ENCODE assay signal across 3 worm cellular contexts in the genomic region with DNA sequence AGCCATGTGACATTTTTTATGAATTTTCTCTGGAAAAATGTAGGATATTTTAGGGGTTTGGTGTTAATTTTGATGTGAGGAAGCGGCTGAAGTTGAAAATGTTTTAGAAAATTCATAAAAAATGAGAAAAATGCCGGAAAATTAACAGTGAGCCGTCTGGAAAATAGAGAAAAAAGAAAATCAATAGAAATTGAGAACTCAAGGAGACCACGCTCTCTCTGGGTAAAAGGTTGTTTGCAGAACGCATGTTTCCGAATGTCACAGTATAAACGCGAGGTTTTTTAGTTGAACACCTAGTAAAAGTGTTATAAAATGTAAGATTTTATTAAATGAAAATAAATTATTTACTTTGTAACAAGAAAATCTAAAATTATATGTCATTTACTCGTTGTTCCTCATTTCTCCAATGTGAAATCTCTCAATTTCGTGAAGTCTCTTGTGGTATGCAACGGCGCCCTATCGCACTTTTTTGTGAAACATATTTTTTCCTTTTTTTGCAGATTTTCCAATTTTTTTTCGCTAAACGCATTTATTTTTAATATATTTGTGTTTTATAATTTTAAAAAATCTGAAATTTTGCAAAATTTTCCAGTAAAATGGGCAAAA.
TF ChIP-seq lines count a peak whose summit lies in the region.

A gene (minus strand): TSS at position 29 of the 606 bp plus-strand sequence.
A gene (plus strand): TSS at position 593 of the 606 bp plus-strand sequence.

TF ChIP-seq in whole organism, L1 larva, 84 proteins besides CTCF, POLR2A, EP300 and RAD21 (continued from another document and continues in another):
- TF ChIP-seq nhr-19 (GFP tag; conservative IDR thresholded peaks at IDR 0.05; lab: Robert Waterston, UW), result peak; percentile 58
- TF ChIP-seq pax-3 (tag; optimal IDR thresholded peaks at IDR 0.05; lab: Kevin White, UChicago), result peak; percentile 92
- no peak for TF ChIP-seq vab-15 (tag; optimal IDR thresholded peaks at IDR 0.05; lab: Kevin White, UChicago)
- no peak for TF ChIP-seq mef-2 (tag; optimal IDR thresholded peaks at IDR 0.05; lab: Kevin White, UChicago)
- peak; percentile 48 for TF ChIP-seq snpc-4 (tag; optimal IDR thresholded peaks at IDR 0.05; lab: Kevin White, UChicago)
- TF ChIP-seq C04F5.9 (tag; optimal IDR thresholded peaks at IDR 0.05; lab: Kevin White, UChicago), result peak; percentile 56
- no peak for TF ChIP-seq ztf-4 (tag; optimal IDR thresholded peaks at IDR 0.05; lab: Kevin White, UChicago)
- TF ChIP-seq nhr-85 (tag; lab: Kevin White, UChicago), result peak; percentile 86
- TF ChIP-seq egl-27 (tag; optimal IDR thresholded peaks at IDR 0.05; lab: Kevin White, UChicago), result no peak
- TF ChIP-seq ceh-63 (GFP tag; optimal IDR thresholded peaks at IDR 0.05; lab: Kevin White, UChicago), result peak; percentile 40
- peak; percentile 43 for TF ChIP-seq sox-4 (tag; optimal IDR thresholded peaks at IDR 0.05; lab: Kevin White, UChicago)
- peak; percentile 59 to 62 for TF ChIP-seq efl-1 (optimal IDR thresholded peaks at IDR 0.05; lab: Kevin White, UChicago)
- TF ChIP-seq efl-1 (GFP tag; optimal IDR thresholded peaks at IDR 0.05 in 1 of 2; lab: Kevin White, UChicago), result peak; percentile 64 to 91
- peak; percentile 61 to 83 for TF ChIP-seq lsy-2 (tag; optimal IDR thresholded peaks at IDR 0.05; lab: Kevin White, UChicago)
- TF ChIP-seq nhr-71 (tag; optimal IDR thresholded peaks at IDR 0.05; lab: Kevin White, UChicago), result peak; percentile 87
- no peak for TF ChIP-seq pqm-1 (tag; optimal IDR thresholded peaks at IDR 0.05; lab: Kevin White, UChicago)
- no peak for TF ChIP-seq lir-3 (tag; optimal IDR thresholded peaks at IDR 0.05; lab: Kevin White, UChicago; ENCODE audit: poor library complexity)
- TF ChIP-seq C34B4.2 (tag; optimal IDR thresholded peaks at IDR 0.05; lab: Kevin White, UChicago), result no peak
- no peak for TF ChIP-seq mdl-1 (tag; optimal IDR thresholded peaks at IDR 0.05; lab: Kevin White, UChicago)
- no peak for TF ChIP-seq elt-3 (tag; optimal IDR thresholded peaks at IDR 0.05; lab: Kevin White, UChicago)
- TF ChIP-seq fos-1 (tag; optimal IDR thresholded peaks at IDR 0.05; lab: Kevin White, UChicago), result peak; percentile 55
- peak; percentile 4 for TF ChIP-seq lin-39 (tag; optimal IDR thresholded peaks at IDR 0.05; lab: Kevin White, UChicago)
- TF ChIP-seq nhr-11 (tag; optimal IDR thresholded peaks at IDR 0.05; lab: Kevin White, UChicago), result no peak
- peak; percentile 65 for TF ChIP-seq nhr-20 (tag; optimal IDR thresholded peaks at IDR 0.05; lab: Kevin White, UChicago)
- TF ChIP-seq tlp-1 (tag; optimal IDR thresholded peaks at IDR 0.05; lab: Kevin White, UChicago), result no peak
- TF ChIP-seq irx-1 (tag; optimal IDR thresholded peaks at IDR 0.05; lab: Kevin White, UChicago), result peak; percentile 77
- no peak for TF ChIP-seq hpl-2 (GFP tag; optimal IDR thresholded peaks at IDR 0.05; lab: Kevin White, UChicago)
- no peak for TF ChIP-seq nhr-76 (tag; optimal IDR thresholded peaks at IDR 0.05; lab: Kevin White, UChicago)
- peak; percentile 19 for TF ChIP-seq lin-13 (GFP tag; optimal IDR thresholded peaks at IDR 0.05; lab: Kevin White, UChicago)
- peak; percentile 34 for TF ChIP-seq zag-1 (tag; optimal IDR thresholded peaks at IDR 0.05; lab: Kevin White, UChicago)
- peak; percentile 41 for TF ChIP-seq fkh-4 (tag; optimal IDR thresholded peaks at IDR 0.05; lab: Kevin White, UChicago; ENCODE audit: borderline replicate concordance)
- no peak for TF ChIP-seq unc-62 (GFP tag; optimal IDR thresholded peaks at IDR 0.05; lab: Kevin White, UChicago)
- TF ChIP-seq mab-9 (GFP tag; IDR thresholded peaks at IDR 0.05; lab: Robert Waterston, UW), result peak; percentile 41; the same call in 1 of the 2 replicates
- no peak for TF ChIP-seq nhr-28 (tag; optimal IDR thresholded peaks at IDR 0.05; lab: Kevin White, UChicago)
- no peak for TF ChIP-seq sptf-1 (tag; optimal IDR thresholded peaks at IDR 0.05; lab: Kevin White, UChicago)
- peak; percentile 69 for TF ChIP-seq nhr-237 (tag; optimal IDR thresholded peaks at IDR 0.05; lab: Kevin White, UChicago)
- TF ChIP-seq fkh-10 (GFP tag; optimal IDR thresholded peaks at IDR 0.05; lab: Kevin White, UChicago), result peak; percentile 24
- TF ChIP-seq skn-1 (tag; optimal IDR thresholded peaks at IDR 0.05; lab: Kevin White, UChicago), result peak; percentile 27
- TF ChIP-seq aha-1 (tag; optimal IDR thresholded peaks at IDR 0.05; lab: Kevin White, UChicago), result no peak
- TF ChIP-seq alr-1 (tag; optimal IDR thresholded peaks at IDR 0.05; lab: Kevin White, UChicago; ENCODE audit: borderline replicate concordance), result no peak
- TF ChIP-seq unc-98 (GFP tag; IDR thresholded peaks at IDR 0.05; lab: Robert Waterston, UW), result peak; percentile 80
- peak; percentile 44 for TF ChIP-seq unc-130 (tag; optimal IDR thresholded peaks at IDR 0.05; lab: Kevin White, UChicago)

TF ChIP-seq in whole organism, L3 larva, 47 proteins besides CTCF, POLR2A, EP300 and RAD21 (continued from another document):
- TF ChIP-seq nhr-23 (tag; optimal IDR thresholded peaks at IDR 0.05; lab: Kevin White, UChicago) (peak; percentile 38), R02D3.7 (tag; optimal IDR thresholded peaks at IDR 0.05; lab: Kevin White, UChicago) (peak; percentile 18)
TF ChIP-seq in whole organism, L3 larva: peak in this region for 12.

TF ChIP-seq in whole organism, young adult, 124 proteins besides CTCF, POLR2A, EP300 and RAD21 (continued from another document):
- TF ChIP-seq attf-6 (GFP tag; IDR thresholded peaks at IDR 0.05; lab: Robert Waterston, UW), result no peak
- peak; percentile 41; the same call in 1 of the 2 replicates for TF ChIP-seq cebp-1 (GFP tag; IDR thresholded peaks at IDR 0.05; lab: Robert Waterston, UW)
- TF ChIP-seq cebp-1 (tag; optimal IDR thresholded peaks at IDR 0.05; lab: Kevin White, UChicago), result peak; percentile 62
- no peak for TF ChIP-seq Y53F4B.3 (GFP tag; IDR thresholded peaks at IDR 0.05; lab: Robert Waterston, UW)
- peak; percentile 9 for TF ChIP-seq die-1 (tag; optimal IDR thresholded peaks at IDR 0.05; lab: Kevin White, UChicago)
- no peak for TF ChIP-seq ceh-58 (GFP tag; IDR thresholded peaks at IDR 0.05; lab: Robert Waterston, UW)
- TF ChIP-seq xnd-1 (tag; optimal IDR thresholded peaks at IDR 0.05; lab: Kevin White, UChicago), result no peak
- no peak for TF ChIP-seq pha-4 (tag; optimal IDR thresholded peaks at IDR 0.05; lab: Kevin White, UChicago)
- TF ChIP-seq dox-1 (GFP tag; IDR thresholded peaks at IDR 0.05; lab: Robert Waterston, UW), result peak; percentile 59
- TF ChIP-seq ztf-26 (tag; optimal IDR thresholded peaks at IDR 0.05; lab: Kevin White, UChicago), result no peak
- TF ChIP-seq madf-3 (GFP tag; IDR thresholded peaks at IDR 0.05; lab: Robert Waterston, UW), result no peak
- TF ChIP-seq mxl-1 (tag; optimal IDR thresholded peaks at IDR 0.05; lab: Kevin White, UChicago), result no peak
- peak; percentile 54 for TF ChIP-seq D2030.7 (GFP tag; IDR thresholded peaks at IDR 0.05; lab: Robert Waterston, UW)
- no peak for TF ChIP-seq B0035.1 (tag; optimal IDR thresholded peaks at IDR 0.05; lab: Kevin White, UChicago)
- no peak for TF ChIP-seq snpc-3.4 (tag; optimal IDR thresholded peaks at IDR 0.05; lab: Kevin White, UChicago)
- peak in 1 of 2 experiments; percentile 16 for TF ChIP-seq rec-8 (tag; optimal IDR thresholded peaks at IDR 0.05; lab: Kevin White, UChicago)
- TF ChIP-seq cebp-2 (GFP tag; IDR thresholded peaks at IDR 0.05; lab: Robert Waterston, UW), result no peak
- no peak for TF ChIP-seq snpc-4 (GFP tag; optimal IDR thresholded peaks at IDR 0.05; lab: Kevin White, UChicago)
- peak in 2 of 4 experiments; percentile 2 to 40 for TF ChIP-seq snpc-4 (tag; optimal IDR thresholded peaks at IDR 0.05; lab: Kevin White, UChicago)
- no peak for TF ChIP-seq F33H1.4 (GFP tag; IDR thresholded peaks at IDR 0.05; lab: Robert Waterston, UW)
- peak; percentile 51 for TF ChIP-seq ccch-3 (GFP tag; optimal IDR thresholded peaks at IDR 0.05; lab: Kevin White, UChicago)
- TF ChIP-seq F55B11.4 (tag; optimal IDR thresholded peaks at IDR 0.05; lab: Kevin White, UChicago; ENCODE audit: borderline replicate concordance, insufficient read depth), result no peak
- TF ChIP-seq tbp1 (GFP tag; optimal IDR thresholded peaks at IDR 0.05; lab: Kevin White, UChicago), result peak; percentile 45
- no peak for TF ChIP-seq C06A6.2 (GFP tag; conservative IDR thresholded peaks at IDR 0.05; lab: Robert Waterston, UW)
- no peak for TF ChIP-seq madf-8 (GFP tag; conservative IDR thresholded peaks at IDR 0.05; lab: Robert Waterston, UW)
- TF ChIP-seq lin-40 (tag; optimal IDR thresholded peaks at IDR 0.05; lab: Kevin White, UChicago), result peak; percentile 68
- no peak for TF ChIP-seq rcor-1 (GFP tag; IDR thresholded peaks at IDR 0.05; lab: Robert Waterston, UW)
- TF ChIP-seq nfya-2 (GFP tag; IDR thresholded peaks at IDR 0.05; lab: Robert Waterston, UW), result no peak
- TF ChIP-seq B0336.3 (GFP tag; IDR thresholded peaks at IDR 0.05; lab: Robert Waterston, UW), result no peak
- TF ChIP-seq K11D2.4 (GFP tag; IDR thresholded peaks at IDR 0.05; lab: Robert Waterston, UW), result no peak
- no peak for TF ChIP-seq hsf-1 (GFP tag; IDR thresholded peaks at IDR 0.05; lab: Robert Waterston, UW)
- no peak for TF ChIP-seq lag-1 (GFP tag; IDR thresholded peaks at IDR 0.05; lab: Robert Waterston, UW)
- no peak for TF ChIP-seq F23B12.7 (tag; optimal IDR thresholded peaks at IDR 0.05; lab: Kevin White, UChicago; ENCODE audit: insufficient read depth)
- peak in 1 of 2 experiments; percentile 25 for TF ChIP-seq let-607 (tag; optimal IDR thresholded peaks at IDR 0.05; lab: Kevin White, UChicago)
- TF ChIP-seq ceh-100 (GFP tag; IDR thresholded peaks at IDR 0.05; lab: Robert Waterston, UW), result peak; percentile 97
- no peak for TF ChIP-seq gei-17 (GFP tag; optimal IDR thresholded peaks at IDR 0.05; lab: Kevin White, UChicago)
- no peak for TF ChIP-seq atf-7 (tag; optimal IDR thresholded peaks at IDR 0.05; lab: Kevin White, UChicago)
- peak; percentile 84 for TF ChIP-seq attf-5 (GFP tag; optimal IDR thresholded peaks at IDR 0.05; lab: Kevin White, UChicago)
- no peak for TF ChIP-seq chd-7 (tag; optimal IDR thresholded peaks at IDR 0.05; lab: Kevin White, UChicago)
- TF ChIP-seq him-1 (tag; optimal IDR thresholded peaks at IDR 0.05; lab: Kevin White, UChicago), result no peak
- no peak for TF ChIP-seq zfh-2 (GFP tag; conservative IDR thresholded peaks at IDR 0.05; lab: Robert Waterston, UW)
- no peak for TF ChIP-seq bed-1 (GFP tag; IDR thresholded peaks at IDR 0.05; lab: Robert Waterston, UW)
- peak; percentile 76 for TF ChIP-seq ztf-18 (tag; optimal IDR thresholded peaks at IDR 0.05; lab: Kevin White, UChicago)
- TF ChIP-seq hmg-1.2 (GFP tag; IDR thresholded peaks at IDR 0.05; lab: Robert Waterston, UW), result peak; percentile 30; the same call in 1 of the 2 replicates
- TF ChIP-seq Y79H2A.3 (GFP tag; conservative IDR thresholded peaks at IDR 0.05; lab: Robert Waterston, UW), result no peak
- TF ChIP-seq ekl-4 (GFP tag; IDR thresholded peaks at IDR 0.05; lab: Robert Waterston, UW), result no peak
- TF ChIP-seq ama-1 (optimal IDR thresholded peaks at IDR 0.05; lab: Kevin White, UChicago), result no peak
- no peak for TF ChIP-seq ama-1 (GFP tag; optimal IDR thresholded peaks at IDR 0.05; lab: Kevin White, UChicago)
- TF ChIP-seq F10E7.11 (tag; optimal IDR thresholded peaks at IDR 0.05; lab: Kevin White, UChicago), result no peak
- no peak for TF ChIP-seq hlh-26 (GFP tag; conservative IDR thresholded peaks at IDR 0.05; lab: Robert Waterston, UW)
- no peak for TF ChIP-seq F52B5.7 (tag; optimal IDR thresholded peaks at IDR 0.05; lab: Kevin White, UChicago)
- 0 out of 2 replicates have a peak, but pooled peaks have one; percentile 31 for TF ChIP-seq B0019.2 (GFP tag; conservative IDR thresholded peaks at IDR 0.05; lab: Robert Waterston, UW)
- TF ChIP-seq rpc-1 (optimal IDR thresholded peaks at IDR 0.05; lab: Kevin White, UChicago), result no peak
- TF ChIP-seq rpc-1 (tag; optimal IDR thresholded peaks at IDR 0.05; lab: Kevin White, UChicago), result no peak
- TF ChIP-seq egl-44 (GFP tag; IDR thresholded peaks at IDR 0.05; lab: Robert Waterston, UW), result no peak
- no peak for TF ChIP-seq nhr-179 (tag; optimal IDR thresholded peaks at IDR 0.05; lab: Kevin White, UChicago)
- 0 out of 2 replicates have a peak, but pooled peaks have one; percentile 15 for TF ChIP-seq ztf-28 (GFP tag; IDR thresholded peaks at IDR 0.05; lab: Robert Waterston, UW)
- TF ChIP-seq K12H6.12 (tag; optimal IDR thresholded peaks at IDR 0.05; lab: Kevin White, UChicago), result peak; percentile 82
